Worm (Caenorhabditis elegans) whole organism, L1 larva: ENCODE results near the gene sqst-4.

Experiments used
- C34B4.2 ChIP-seq: sonication (generic microtip); optimal IDR thresholded peaks from 2 replicates; lab custom pipeline; 2017; ENCODE audit warnings: mild to moderate bottlenecking, missing genetic modification characterization, missing compliant biosample characterization
- Y116A8C.19 ChIP-seq: sonication (generic microtip); optimal IDR thresholded peaks from 2 replicates; lab custom pipeline; 2016; ENCODE audit warnings: missing compliant biosample characterization, missing genetic modification characterization, borderline replicate concordance
- aha-1 ChIP-seq: fragments of 150-350 bp; optimal IDR thresholded peaks from 2 replicates; lab custom pipeline; 2014; ENCODE audit warnings: missing biosample characterization, missing genetic modification characterization
- aly-2 ChIP-seq: fragments of 150-350 bp; optimal IDR thresholded peaks from 2 replicates; lab custom pipeline; 2014; ENCODE audit warnings: missing biosample characterization, missing genetic modification characterization
- ama-1 ChIP-seq: fragments of 150-350 bp; optimal IDR thresholded peaks from 2 replicates; lab custom pipeline; 2014
- ceh-8 ChIP-seq: fragments of 200-800 bp; sonication (Bioruptor generic); optimal IDR thresholded peaks from 2 replicates; lab custom pipeline; 2018; ENCODE audit warnings: mild to moderate bottlenecking, missing genetic modification characterization, moderate library complexity, missing compliant biosample characterization
- ceh-82 ChIP-seq, 3 experiments: fragments of 150-350 bp in 1 of 3; sonication (generic microtip) in 2 of 3; optimal IDR thresholded peaks; 2 replicates each; lab custom pipeline; 2014 to 2017; ENCODE audit warnings: missing biosample characterization in 3 of 3, missing genetic modification characterization in 3 of 3
- ceh-90 ChIP-seq: sonication (generic microtip); optimal IDR thresholded peaks from 2 replicates; lab custom pipeline; 2016; ENCODE audit warnings: missing genetic modification characterization, missing compliant biosample characterization
- dpl-1 ChIP-seq, 3 experiments: fragments of 150-350 bp in 2 of 3; sonication (generic microtip) in 1 of 3; optimal IDR thresholded peaks; 2 replicates each; lab custom pipeline; 2014 to 2017; ENCODE audit warnings: missing biosample characterization in 3 of 3, missing genetic modification characterization in 3 of 3, missing genetic modification reagents in 3 of 3
- dsc-1 ChIP-seq: sonication (generic microtip); optimal IDR thresholded peaks from 2 replicates; lab custom pipeline; 2016; ENCODE audit warnings: mild to moderate bottlenecking, missing genetic modification characterization, missing compliant biosample characterization
- efl-1 ChIP-seq, 4 experiments: fragments of 150-350 bp; optimal IDR thresholded peaks in 3 of 4; peaks in 1 of 4; 1 replicate in 1 of 4; 2 replicates in 3 of 4; lab custom pipeline; 2014; ENCODE audit warnings: missing biosample characterization in 2 of 4, missing genetic modification characterization in 2 of 4, missing genetic modification reagents in 2 of 4
- egl-13 ChIP-seq: sonication (generic microtip); optimal IDR thresholded peaks from 2 replicates; lab custom pipeline; 2016; ENCODE audit warnings: missing genotype, missing genetic modification reagents, missing genetic modification characterization, missing compliant biosample characterization
- elt-2 ChIP-seq: sonication (generic microtip); optimal IDR thresholded peaks from 2 replicates; lab custom pipeline; 2016; ENCODE audit warnings: missing genetic modification characterization, mild to moderate bottlenecking, inconsistent platforms, missing compliant biosample characterization, missing genetic modification reagents
- elt-3 ChIP-seq, 6 experiments: fragments of 150-350 bp in 1 of 6; sonication (generic microtip); optimal IDR thresholded peaks; 2 replicates each; lab custom pipeline; 2017 to 2018; ENCODE audit warnings: missing biosample characterization in 6 of 6, missing genetic modification characterization in 6 of 6, inconsistent platforms in 1 of 6
- fkh-4 ChIP-seq: sonication (generic microtip); optimal IDR thresholded peaks from 2 replicates; lab custom pipeline; 2016; ENCODE audit warnings: missing compliant biosample characterization, missing genetic modification characterization, borderline replicate concordance
- fkh-8 ChIP-seq: sonication (generic microtip); optimal IDR thresholded peaks from 2 replicates; lab custom pipeline; 2016; ENCODE audit warnings: mild to moderate bottlenecking, missing genetic modification characterization, missing compliant biosample characterization
- grh-1 ChIP-seq: fragments of 200-800 bp; sonication (Bioruptor generic); IDR thresholded peaks from 2 replicates; pipeline ENCODE4 v1.3.6; 2022; ENCODE audit warnings: missing genetic modification reagents, missing genetic modification characterization, missing compliant biosample characterization
- hlh-4 ChIP-seq: sonication (generic microtip); optimal IDR thresholded peaks from 2 replicates; lab custom pipeline; 2016; ENCODE audit warnings: mild to moderate bottlenecking, missing genetic modification characterization, missing compliant biosample characterization
- irx-1 ChIP-seq: sonication (generic microtip); optimal IDR thresholded peaks from 2 replicates; lab custom pipeline; 2016; ENCODE audit warnings: missing genetic modification characterization, missing compliant biosample characterization
- isw-1 ChIP-seq: fragments of 200-800 bp; sonication (Bioruptor generic); IDR thresholded peaks from 2 replicates; pipeline ENCODE4 v1.3.6; 2022; ENCODE audit warnings: missing genetic modification characterization, missing compliant biosample characterization
- lin-13 ChIP-seq: fragments of 150-350 bp; optimal IDR thresholded peaks from 2 replicates; lab custom pipeline; 2014; ENCODE audit warnings: missing biosample characterization, missing genetic modification reagents, missing genetic modification characterization
- lin-15B ChIP-seq: fragments of 150-350 bp; sonication (generic microtip); optimal IDR thresholded peaks from 3 replicates; lab custom pipeline; 2014; ENCODE audit warnings: missing biosample characterization, missing genetic modification characterization
- lin-35 ChIP-seq, 2 experiments: fragments of 150-350 bp; optimal IDR thresholded peaks; 2 replicates each; lab custom pipeline; 2014; ENCODE audit warnings: missing biosample characterization in 2 of 2, missing genetic modification characterization in 2 of 2, missing genetic modification reagents in 2 of 2
- lin-39 ChIP-seq: fragments of 150-350 bp; optimal IDR thresholded peaks from 2 replicates; lab custom pipeline; 2014; ENCODE audit warnings: missing biosample characterization, missing genetic modification reagents, missing genetic modification characterization
- lsy-2 ChIP-seq, 2 experiments: fragments of 150-350 bp; optimal IDR thresholded peaks; 2 replicates each; lab custom pipeline; 2014; ENCODE audit warnings: missing biosample characterization in 2 of 2, missing genetic modification characterization in 2 of 2
- mab-9 ChIP-seq: fragments of 200-800 bp; sonication (Bioruptor generic); IDR thresholded peaks from 2 replicates; pipeline ENCODE4 v1.3.6; 2022; ENCODE audit warnings: missing genetic modification reagents, missing genetic modification characterization, missing compliant biosample characterization
- mdl-1 ChIP-seq, 2 experiments: fragments of 150-350 bp; optimal IDR thresholded peaks; 2 replicates each; lab custom pipeline; 2014 to 2017; ENCODE audit warnings: missing biosample characterization in 2 of 2, missing genetic modification characterization in 2 of 2, inconsistent platforms in 1 of 2
- mef-2 ChIP-seq: fragments of 150-350 bp; optimal IDR thresholded peaks from 2 replicates; lab custom pipeline; 2014; ENCODE audit warnings: missing biosample characterization, missing genetic modification characterization
- nhr-12 ChIP-seq: sonication (generic microtip); optimal IDR thresholded peaks from 2 replicates; lab custom pipeline; 2017; ENCODE audit warnings: missing biosample characterization, missing genetic modification characterization
- nhr-19 ChIP-seq: fragments of 200-800 bp; sonication (Bioruptor generic); conservative IDR thresholded peaks from 2 replicates; pipeline ENCODE4 v1.3.6; 2022; ENCODE audit warnings: missing genetic modification characterization, missing compliant biosample characterization
- nhr-20 ChIP-seq: sonication (generic microtip); optimal IDR thresholded peaks from 2 replicates; lab custom pipeline; 2016; ENCODE audit warnings: mild to moderate bottlenecking, missing genetic modification characterization, missing compliant biosample characterization
- nhr-237 ChIP-seq: fragments of 150-350 bp; optimal IDR thresholded peaks from 2 replicates; lab custom pipeline; 2014; ENCODE audit warnings: missing biosample characterization, missing genetic modification characterization
- nhr-28 ChIP-seq: fragments of 150-350 bp; optimal IDR thresholded peaks from 2 replicates; lab custom pipeline; 2014; ENCODE audit warnings: missing biosample characterization, missing genetic modification characterization
- nhr-47 ChIP-seq: sonication (generic microtip); optimal IDR thresholded peaks from 2 replicates; lab custom pipeline; 2016; ENCODE audit warnings: mild to moderate bottlenecking, missing genetic modification characterization, moderate library complexity, missing compliant biosample characterization
- nhr-84 ChIP-seq: sonication (generic microtip); optimal IDR thresholded peaks from 2 replicates; lab custom pipeline; 2017; ENCODE audit warnings: missing biosample characterization, missing genetic modification characterization
- nhr-90 ChIP-seq: sonication (generic microtip); optimal IDR thresholded peaks from 2 replicates; lab custom pipeline; 2016; ENCODE audit warnings: mild to moderate bottlenecking, missing genetic modification characterization, missing compliant biosample characterization; ENCODE audit not compliant: poor library complexity
- pax-3 ChIP-seq: fragments of 200-800 bp; sonication (Bioruptor generic); optimal IDR thresholded peaks from 2 replicates; lab custom pipeline; 2018; ENCODE audit warnings: mild to moderate bottlenecking, missing genetic modification characterization, moderate library complexity, missing compliant biosample characterization
- pqm-1 ChIP-seq: sonication (generic microtip); optimal IDR thresholded peaks from 3 replicates; lab custom pipeline; 2017; ENCODE audit warnings: missing biosample characterization, missing genetic modification characterization
- skn-1 ChIP-seq: fragments of 150-350 bp; optimal IDR thresholded peaks from 2 replicates; lab custom pipeline; 2014; ENCODE audit warnings: missing biosample characterization, missing genetic modification characterization
- snpc-4 ChIP-seq: fragments of 150-350 bp; optimal IDR thresholded peaks from 2 replicates; lab custom pipeline; 2014; ENCODE audit warnings: missing biosample characterization, missing genetic modification characterization
- snu-23 ChIP-seq: sonication (generic microtip); optimal IDR thresholded peaks from 2 replicates; lab custom pipeline; 2016; ENCODE audit warnings: missing genetic modification characterization, missing compliant biosample characterization
- sup-37 ChIP-seq: fragments of 200-800 bp; sonication (Bioruptor generic); optimal IDR thresholded peaks from 2 replicates; lab custom pipeline; 2018; ENCODE audit warnings: mild to moderate bottlenecking, missing genetic modification characterization, missing compliant biosample characterization
- swsn-7 ChIP-seq: sonication (generic microtip); optimal IDR thresholded peaks from 2 replicates; lab custom pipeline; 2016; ENCODE audit warnings: missing genetic modification characterization, missing compliant biosample characterization
- tbx-2 ChIP-seq: sonication (generic microtip); optimal IDR thresholded peaks from 2 replicates; lab custom pipeline; 2016; ENCODE audit warnings: missing genetic modification characterization, missing compliant biosample characterization
- unc-130 ChIP-seq: fragments of 150-350 bp; optimal IDR thresholded peaks from 2 replicates; lab custom pipeline; 2017; ENCODE audit warnings: missing biosample characterization, missing genetic modification characterization, inconsistent platforms
- unc-62 ChIP-seq: fragments of 150-350 bp; optimal IDR thresholded peaks from 2 replicates; lab custom pipeline; 2014; ENCODE audit warnings: missing biosample characterization, missing genetic modification reagents, missing genetic modification characterization
- unc-86 ChIP-seq: sonication (generic microtip); optimal IDR thresholded peaks from 2 replicates; lab custom pipeline; 2016; ENCODE audit warnings: missing genetic modification characterization, missing compliant biosample characterization
- unc-98 ChIP-seq: fragments of 200-800 bp; sonication (Bioruptor generic); IDR thresholded peaks from 2 replicates; pipeline ENCODE4 v1.3.6; 2022; ENCODE audit warnings: missing genetic modification characterization, missing compliant biosample characterization
- xbp-1 ChIP-seq: sonication (generic microtip); optimal IDR thresholded peaks from 2 replicates; lab custom pipeline; 2016; ENCODE audit warnings: missing genetic modification characterization, missing compliant biosample characterization
- zag-1 ChIP-seq: fragments of 150-350 bp; optimal IDR thresholded peaks from 2 replicates; lab custom pipeline; 2014; ENCODE audit warnings: missing biosample characterization, missing genetic modification characterization
- ztf-11 ChIP-seq, 2 experiments: sonication (generic microtip); optimal IDR thresholded peaks; 2 replicates each; lab custom pipeline; 2016 to 2017; ENCODE audit warnings: missing genetic modification characterization in 2 of 2, missing biosample characterization in 1 of 2, missing compliant biosample characterization in 1 of 2
- ztf-4 ChIP-seq: fragments of 150-350 bp; optimal IDR thresholded peaks from 2 replicates; lab custom pipeline; 2014; ENCODE audit warnings: missing biosample characterization, missing genetic modification characterization

The sqst-4 gene

DNA sequence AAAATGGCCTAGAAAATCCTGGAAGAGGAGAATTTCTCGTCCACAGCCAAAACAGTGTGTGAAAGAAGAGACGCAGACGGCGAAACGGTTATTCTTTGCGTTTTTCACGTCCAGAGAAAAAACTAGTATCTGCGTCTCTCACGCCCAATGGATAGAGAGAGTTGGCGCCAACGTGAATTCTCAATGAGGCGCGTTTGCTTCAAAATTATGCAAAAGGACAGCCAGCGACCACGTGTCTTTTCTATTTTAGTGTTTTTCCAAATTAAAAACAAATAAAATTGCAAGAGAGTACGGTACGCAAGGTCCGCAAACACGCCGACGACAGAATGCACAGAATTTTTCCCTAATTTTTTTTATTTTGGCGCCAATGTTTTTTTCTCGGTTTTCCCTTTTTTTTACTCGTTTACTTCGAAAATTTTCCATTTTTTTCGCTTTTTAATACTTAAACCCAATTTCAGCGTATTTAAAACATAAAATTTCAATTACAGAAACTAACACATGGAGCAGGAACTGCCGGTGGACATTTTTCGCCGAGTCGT, 49.7 kb downstream of the sqst-4 start, which contains the start of gene Y32B12B.2:
Gene Y32B12B.2, plus strand, starts transcription at position 489 of the 539 bp plus-strand sequence.
- TF ChIP-seq elt-2 (tag; lab: Kevin White, UChicago) = peak; percentile 38
- TF ChIP-seq nhr-47 (tag; lab: Kevin White, UChicago) = peak; percentile 85
- peak in 1 of 2 experiments; percentile 31 for TF ChIP-seq ztf-11 (tag; optimal IDR thresholded peaks at IDR 0.05; lab: Kevin White, UChicago)
- TF ChIP-seq unc-98 (GFP tag; lab: Robert Waterston, UW) = peak; percentile 58
- TF ChIP-seq lsy-2 (tag; optimal IDR thresholded peaks at IDR 0.05; lab: Kevin White, UChicago) = peak; percentile 96 to 98
- peak; percentile 78 to 85 for TF ChIP-seq efl-1 (optimal IDR thresholded peaks at IDR 0.05; lab: Kevin White, UChicago)
- peak; percentile 85 to 98 for TF ChIP-seq efl-1 (GFP tag; optimal IDR thresholded peaks at IDR 0.05 in 1 of 2; lab: Kevin White, UChicago)
- TF ChIP-seq lin-15B = peak; percentile 44
- TF ChIP-seq lin-35 (GFP tag; optimal IDR thresholded peaks at IDR 0.05; lab: Kevin White, UChicago) = peak; percentile 73 to 89
- peak; percentile 62 for TF ChIP-seq nhr-90 (tag; lab: Kevin White, UChicago)
- peak; percentile 42; the same call in 1 of the 2 replicates for TF ChIP-seq isw-1
- TF ChIP-seq swsn-7 (tag; lab: Kevin White, UChicago) = peak; percentile 51
- no peak for TF ChIP-seq nhr-12
- TF ChIP-seq mef-2 (tag; lab: Kevin White, UChicago) = no peak
- TF ChIP-seq nhr-84 = no peak
- TF ChIP-seq unc-86 = peak; percentile 74
- TF ChIP-seq tbx-2 = peak; percentile 65
- TF ChIP-seq C34B4.2 (tag; lab: Kevin White, UChicago) = no peak
- peak; percentile 19 for TF ChIP-seq sup-37 (GFP tag; lab: Kevin White, UChicago)
- peak; percentile 3 for TF ChIP-seq lin-13 (GFP tag; lab: Kevin White, UChicago)
- TF ChIP-seq ceh-8 (GFP tag; lab: Kevin White, UChicago) = no peak
- peak; percentile 43 to 56 (median 45) for TF ChIP-seq ceh-82 (tag; optimal IDR thresholded peaks at IDR 0.05; lab: Kevin White, UChicago)
- peak; percentile 77 to 87 (median 84) for TF ChIP-seq dpl-1 (GFP tag; optimal IDR thresholded peaks at IDR 0.05; lab: Kevin White, UChicago)
- TF ChIP-seq ztf-4 = no peak
- TF ChIP-seq Y116A8C.19 = no peak
- 0 out of 2 replicates have a peak, but pooled peaks have one; percentile 61 for TF ChIP-seq mab-9 (GFP tag; lab: Robert Waterston, UW)
- 0 out of 2 replicates have a peak, but pooled peaks have one; percentile 49 for TF ChIP-seq grh-1 (GFP tag; lab: Robert Waterston, UW)
- peak; percentile 49 for TF ChIP-seq pax-3 (tag; lab: Kevin White, UChicago)
- TF ChIP-seq mdl-1 (tag; optimal IDR thresholded peaks at IDR 0.05; lab: Kevin White, UChicago) = peak in 1 of 2 experiments; percentile 20
- TF ChIP-seq skn-1 (tag; lab: Kevin White, UChicago) = peak; percentile 6
- TF ChIP-seq hlh-4 (tag; lab: Kevin White, UChicago) = no peak
- no peak for TF ChIP-seq zag-1 (tag; lab: Kevin White, UChicago)
- no peak for TF ChIP-seq pqm-1
- no peak for TF ChIP-seq aly-2
- TF ChIP-seq fkh-4 (tag; lab: Kevin White, UChicago) = peak; percentile 38
- TF ChIP-seq aha-1 (tag; lab: Kevin White, UChicago) = no peak
- TF ChIP-seq elt-3 (tag; optimal IDR thresholded peaks at IDR 0.05; lab: Kevin White, UChicago) = peak in 1 of 6 experiments; percentile 4
- TF ChIP-seq nhr-19 (GFP tag; lab: Robert Waterston, UW) = no peak; the same call in none of the 2 replicates
- TF ChIP-seq nhr-28 = no peak
- peak; percentile 65 for TF ChIP-seq egl-13 (tag; lab: Kevin White, UChicago)
- TF ChIP-seq fkh-8 (tag; lab: Kevin White, UChicago) = peak; percentile 38
- peak; percentile 63 for TF ChIP-seq snpc-4 (tag; lab: Kevin White, UChicago)
- peak; percentile 38 for TF ChIP-seq lin-39 (tag; lab: Kevin White, UChicago)
- TF ChIP-seq nhr-20 (tag; lab: Kevin White, UChicago) = peak; percentile 64
- TF ChIP-seq ama-1 (lab: Kevin White, UChicago) = no peak
- peak; percentile 47 for TF ChIP-seq xbp-1 (tag; lab: Kevin White, UChicago)
- no peak for TF ChIP-seq nhr-237 (tag; lab: Kevin White, UChicago)
- peak; percentile 68 for TF ChIP-seq snu-23 (GFP tag; lab: Kevin White, UChicago)
- TF ChIP-seq unc-130 = peak; percentile 8
- peak; percentile 58 for TF ChIP-seq dsc-1 (tag; lab: Kevin White, UChicago)
- TF ChIP-seq ceh-90 (tag; lab: Kevin White, UChicago) = peak; percentile 66
- no peak for TF ChIP-seq unc-62 (GFP tag; lab: Kevin White, UChicago)
- peak; percentile 47 for TF ChIP-seq irx-1 (tag; lab: Kevin White, UChicago)
